Fruit fly (Drosophila melanogaster) whole organism, adult: ENCODE measurements around the gene CG3062.

ENCODE experiments used
- CG11617 ChIP-seq: fragments of 200-800 bp; sonication (Bioruptor generic); optimal IDR thresholded peaks from 2 replicates; lab custom pipeline; 2017; ENCODE audit warnings: mild to moderate bottlenecking, missing biosample characterization, missing genetic modification reagents, missing genetic modification characterization
- CG12768 ChIP-seq: fragments of 200-800 bp; sonication (Bioruptor generic); optimal IDR thresholded peaks from 2 replicates; lab custom pipeline; 2017; ENCODE audit warnings: missing biosample characterization, missing genetic modification characterization, mild to moderate bottlenecking, moderate library complexity, missing genetic modification reagents
- CG14711 ChIP-seq: fragments of 200-800 bp; sonication (Bioruptor generic); optimal IDR thresholded peaks from 2 replicates; lab custom pipeline; 2018; ENCODE audit warnings: missing biosample characterization, mild to moderate bottlenecking, missing genetic modification characterization, moderate library complexity
- CG33017 ChIP-seq: fragments of 200-800 bp; sonication (Bioruptor generic); optimal IDR thresholded peaks from 2 replicates; lab custom pipeline; 2018; ENCODE audit warnings: missing biosample characterization, mild to moderate bottlenecking, missing genetic modification characterization, moderate library complexity
- CG7101 ChIP-seq: fragments of 200-800 bp; sonication (Bioruptor generic); optimal IDR thresholded peaks from 2 replicates; lab custom pipeline; 2018; ENCODE audit warnings: missing biosample characterization, mild to moderate bottlenecking, missing genetic modification characterization, moderate library complexity
- Crg-1 ChIP-seq: fragments of 200-800 bp; sonication (Bioruptor generic); optimal IDR thresholded peaks from 2 replicates; lab custom pipeline; 2016; ENCODE audit warnings: missing biosample characterization, missing genetic modification characterization
- Hr96 ChIP-seq: fragments of 200-800 bp; sonication (Bioruptor generic); optimal IDR thresholded peaks from 2 replicates; lab custom pipeline; 2016; ENCODE audit warnings: missing biosample characterization, missing genetic modification characterization
- Mnt ChIP-seq: fragments of 200-800 bp; sonication (Bioruptor generic); optimal IDR thresholded peaks from 2 replicates; lab custom pipeline; 2016; ENCODE audit warnings: missing biosample characterization, mild to moderate bottlenecking, missing genetic modification characterization
- cnc ChIP-seq, 2 experiments: fragments of >200 bp; optimal IDR thresholded peaks; 2 replicates each; lab custom pipeline; 2017
- kay ChIP-seq: fragments of 200-800 bp; sonication (Bioruptor generic); peaks from one replicate; lab custom pipeline; 2016; ENCODE audit warnings: missing biosample characterization, missing genetic modification characterization, borderline replicate concordance
- ovo ChIP-seq: fragments of 200-800 bp; sonication (Bioruptor generic); optimal IDR thresholded peaks from 2 replicates; lab custom pipeline; 2016; ENCODE audit warnings: missing biosample characterization, missing genetic modification characterization

DNA sequence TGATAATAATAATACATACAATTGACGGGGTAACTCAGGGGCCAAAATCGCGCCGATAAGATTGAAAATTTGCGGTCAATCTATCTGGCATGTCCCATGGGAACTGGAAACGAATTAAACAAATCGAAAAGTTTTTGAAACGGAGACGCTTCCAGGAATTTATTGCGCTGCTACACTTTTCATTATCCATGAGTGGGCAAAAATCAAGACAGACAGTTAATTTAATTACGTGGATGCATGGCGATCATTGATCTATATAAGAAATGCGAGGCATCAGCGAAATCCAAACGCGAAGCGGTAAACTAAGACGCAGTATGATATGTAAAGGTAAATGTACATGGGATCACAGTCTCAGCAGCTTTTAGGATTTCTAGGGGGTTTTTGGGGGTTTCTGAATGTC is 40.1 kb downstream of the CG3062 start:
- no peak for TF ChIP-seq CG14711 (tag; lab: Kevin White, UChicago)
- TF ChIP-seq Mnt: no peak
- no peak for TF ChIP-seq cnc (optimal IDR thresholded peaks at IDR 0.05; lab: Kevin White, UChicago)
- no peak for TF ChIP-seq CG11617 (GFP tag; lab: Kevin White, UChicago)
- TF ChIP-seq kay: no peak
- no peak for TF ChIP-seq ovo
- TF ChIP-seq CG12768: no peak
- TF ChIP-seq CG7101 (tag; lab: Kevin White, UChicago): no peak
- TF ChIP-seq Crg-1 (GFP tag; lab: Kevin White, UChicago): no peak
- no peak for TF ChIP-seq Hr96 (GFP tag; lab: Kevin White, UChicago)
- TF ChIP-seq CG33017: no peak
